Worm (Caenorhabditis elegans): ENCODE measurements around the gene math-7.

DNA sequence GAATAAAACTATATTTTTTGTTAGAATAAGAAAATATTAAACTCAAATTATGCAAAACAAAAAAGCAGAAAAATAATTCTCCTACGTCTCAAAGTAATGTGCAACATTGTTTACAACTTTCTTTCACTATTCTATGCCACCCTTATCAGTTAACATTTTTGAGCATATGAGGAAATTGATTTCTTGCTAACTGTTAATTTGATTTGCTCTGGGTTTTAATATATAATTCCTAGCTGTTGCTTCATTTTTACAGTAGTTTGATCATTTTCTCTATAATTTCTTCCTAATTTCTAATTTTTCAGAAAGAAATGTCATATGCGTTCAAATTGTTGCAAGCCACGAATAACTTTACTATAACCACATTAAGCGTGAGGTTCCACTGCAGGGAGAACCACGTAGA lies 50.1 kb downstream of the math-7 start, which contains the start of gene T08E11.1:
- TF ChIP-seq sup-37 (GFP tag; optimal IDR thresholded peaks at IDR 0.05): no peak
- no peak for TF ChIP-seq aha-1 (tag; optimal IDR thresholded peaks at IDR 0.05)
- no peak for TF ChIP-seq unc-98 (GFP tag; IDR thresholded peaks at IDR 0.05)
